Fruit fly (Drosophila melanogaster) whole organism, embryonic: ENCODE measurements around the gene Hmbs.

ENCODE experiments used
- B-H2 ChIP-seq: fragments of 200-800 bp; sonication (Bioruptor generic); optimal IDR thresholded peaks from 2 replicates; lab custom pipeline; 2018; ENCODE audit warnings: missing biosample characterization, mild to moderate bottlenecking, missing genetic modification characterization
- CG10147 ChIP-seq: fragments of 200-800 bp; sonication (Bioruptor generic); optimal IDR thresholded peaks from 2 replicates; lab custom pipeline; 2019; ENCODE audit warnings: missing biosample characterization, mild to moderate bottlenecking, missing genetic modification characterization, moderate library complexity
- CG10321 ChIP-seq: fragments of 200-800 bp; sonication (Bioruptor generic); IDR thresholded peaks from 2 replicates; pipeline ENCODE4 v1.3.6; 2022; ENCODE audit warnings: missing biosample characterization, missing genetic modification characterization
- CG10543 ChIP-seq: fragments of 200-800 bp; sonication (Bioruptor generic); optimal IDR thresholded peaks from 3 replicates; lab custom pipeline; 2017; ENCODE audit warnings: missing biosample characterization, mild to moderate bottlenecking, missing genetic modification characterization, moderate library complexity
- CG10565 ChIP-seq: fragments of 200-800 bp; sonication (Bioruptor generic); optimal IDR thresholded peaks from 3 replicates; lab custom pipeline; 2016; ENCODE audit warnings: missing biosample characterization, mild to moderate bottlenecking, missing genetic modification characterization
- CG11695 ChIP-seq: fragments of 200-800 bp; sonication (Bioruptor generic); IDR thresholded peaks from 3 replicates; pipeline ENCODE4 v1.3.6; 2022; ENCODE audit warnings: missing biosample characterization, missing genetic modification characterization
- CG12155 ChIP-seq: fragments of 200-800 bp; sonication (Bioruptor generic); optimal IDR thresholded peaks from 3 replicates; lab custom pipeline; 2016; ENCODE audit warnings: missing biosample characterization, missing genetic modification characterization
- CG13775 ChIP-seq: fragments of 200-800 bp; sonication (Bioruptor generic); optimal IDR thresholded peaks from 3 replicates; lab custom pipeline; 2017; ENCODE audit warnings: missing biosample characterization, mild to moderate bottlenecking, missing genetic modification characterization
- CG14050 ChIP-seq: fragments of 200-800 bp; sonication (Bioruptor generic); IDR thresholded peaks from 3 replicates; pipeline ENCODE4 v1.3.6; 2022; ENCODE audit warnings: missing biosample characterization, missing genetic modification characterization
- CG14860 ChIP-seq: fragments of 200-800 bp; sonication (Bioruptor generic); IDR thresholded peaks from 3 replicates; pipeline ENCODE4 v1.3.6; 2022; ENCODE audit warnings: missing biosample characterization, missing genetic modification characterization; ENCODE audit not compliant: partially characterized antibody
- CG16815 ChIP-seq: fragments of 200-800 bp; sonication (Bioruptor generic); optimal IDR thresholded peaks from 3 replicates; lab custom pipeline; 2017; ENCODE audit warnings: missing biosample characterization, mild to moderate bottlenecking, missing genetic modification characterization
- CG16863 ChIP-seq: fragments of 200-800 bp; sonication (Bioruptor generic); optimal IDR thresholded peaks from 3 replicates; lab custom pipeline; 2016; ENCODE audit warnings: missing biosample characterization, missing genetic modification characterization
- CG17359 ChIP-seq: fragments of 200-800 bp; sonication (Bioruptor generic); optimal IDR thresholded peaks from 3 replicates; lab custom pipeline; 2018; ENCODE audit warnings: missing biosample characterization, mild to moderate bottlenecking, missing genetic modification characterization, moderate library complexity
- CG17802 ChIP-seq: fragments of 200-800 bp; sonication (Bioruptor generic); optimal IDR thresholded peaks from 2 replicates; lab custom pipeline; 2018; ENCODE audit warnings: missing biosample characterization, mild to moderate bottlenecking, missing genetic modification characterization, moderate library complexity
- CG30403 ChIP-seq: fragments of 200-800 bp; sonication (Bioruptor generic); optimal IDR thresholded peaks from 3 replicates; lab custom pipeline; 2016; ENCODE audit warnings: missing biosample characterization, missing genetic modification characterization
- CG3065 ChIP-seq: fragments of 200-800 bp; sonication (Bioruptor generic); optimal IDR thresholded peaks from 2 replicates; lab custom pipeline; 2016; ENCODE audit warnings: missing biosample characterization, missing genetic modification characterization
- CG31224 ChIP-seq: fragments of 200-800 bp; sonication (Bioruptor generic); IDR thresholded peaks from 2 replicates; pipeline ENCODE4 v1.3.6; 2022; ENCODE audit warnings: missing biosample characterization, missing genetic modification characterization
- CG32532 ChIP-seq: fragments of 200-800 bp; sonication (Bioruptor generic); IDR thresholded peaks from 2 replicates; pipeline ENCODE4 v1.3.6; 2022; ENCODE audit warnings: missing biosample characterization, missing genetic modification characterization
- CG3726 ChIP-seq: fragments of 200-800 bp; sonication (Bioruptor generic); IDR thresholded peaks from 3 replicates; pipeline ENCODE4, ENCODE4 v1.3.6; 2022; ENCODE audit warnings: missing biosample characterization, missing genetic modification characterization
- CG4404 ChIP-seq: fragments of 200-800 bp; sonication (Bioruptor generic); IDR thresholded peaks from 2 replicates; pipeline ENCODE4 v1.3.6; 2022; ENCODE audit warnings: missing biosample characterization, missing genetic modification characterization
- CG8359 ChIP-seq: fragments of 200-800 bp; sonication (Bioruptor generic); optimal IDR thresholded peaks from 2 replicates; lab custom pipeline; 2017; ENCODE audit warnings: missing biosample characterization, mild to moderate bottlenecking, missing genetic modification characterization, borderline replicate concordance
- CG8944 ChIP-seq: fragments of 200-800 bp; sonication (Bioruptor generic); optimal IDR thresholded peaks from 3 replicates; lab custom pipeline; 2016; ENCODE audit warnings: missing biosample characterization, missing genetic modification characterization
- Dbx ChIP-seq: fragments of 200-800 bp; sonication (Bioruptor generic); IDR thresholded peaks from 3 replicates; pipeline ENCODE4 v1.3.6; 2022; ENCODE audit warnings: missing biosample characterization, missing genetic modification characterization
- Dll ChIP-seq: fragments of 200-800 bp; sonication (Bioruptor generic); IDR thresholded peaks from 4 replicates; pipeline ENCODE4 v1.3.6; 2022; ENCODE audit warnings: missing biosample characterization, missing genetic modification characterization; ENCODE audit not compliant: partially characterized antibody
- Dref ChIP-seq: fragments of 200-800 bp; sonication (Bioruptor generic); IDR thresholded peaks from 2 replicates; pipeline ENCODE4 v1.3.6; 2022; ENCODE audit warnings: missing biosample characterization, missing genetic modification characterization
- Max ChIP-seq: fragments of 200-800 bp; sonication (Bioruptor generic); optimal IDR thresholded peaks from 2 replicates; lab custom pipeline; 2016; ENCODE audit warnings: missing biosample characterization, mild to moderate bottlenecking, missing genetic modification characterization
- Trl ChIP-seq, 3 experiments: fragments of >200 bp in 2 of 3; fragments of 200-800 bp in 1 of 3; sonication (Bioruptor generic) in 1 of 3; optimal IDR thresholded peaks; 2 replicates in 1 of 3; 3 replicates in 2 of 3; lab custom pipeline; 2016 to 2017; ENCODE audit warnings: missing biosample characterization in 1 of 3, missing genetic modification characterization in 1 of 3
- aop ChIP-seq: fragments of 200-800 bp; sonication (Bioruptor generic); IDR thresholded peaks from 2 replicates; pipeline ENCODE4 v1.3.6; 2022; ENCODE audit warnings: missing biosample characterization, missing genetic modification characterization
- ara ChIP-seq: fragments of 200-800 bp; sonication (Bioruptor generic); IDR thresholded peaks from 2 replicates; pipeline ENCODE4 v1.3.6; 2022; ENCODE audit warnings: missing biosample characterization, missing genetic modification characterization
- chinmo ChIP-seq: fragments of 200-800 bp; sonication (Bioruptor generic); IDR thresholded peaks from 4 replicates; pipeline ENCODE4 v1.3.6; 2022; ENCODE audit warnings: missing biosample characterization, missing genetic modification characterization; ENCODE audit not compliant: partially characterized antibody
- da ChIP-seq: fragments of 200-800 bp; sonication (Bioruptor generic); optimal IDR thresholded peaks from 2 replicates; lab custom pipeline; 2016; ENCODE audit warnings: missing biosample characterization, missing genetic modification characterization
- dati ChIP-seq: fragments of 200-800 bp; sonication (Bioruptor generic); IDR thresholded peaks from 2 replicates; pipeline ENCODE4 v1.3.6; 2022; ENCODE audit warnings: missing biosample characterization, missing genetic modification characterization
- dysf ChIP-seq: fragments of 200-800 bp; sonication (Bioruptor generic); IDR thresholded peaks from 3 replicates; pipeline ENCODE4 v1.3.6; 2022; ENCODE audit warnings: missing biosample characterization, missing genetic modification characterization
- emc ChIP-seq: fragments of 200-800 bp; sonication (Bioruptor generic); optimal IDR thresholded peaks from 2 replicates; lab custom pipeline; 2016; ENCODE audit warnings: missing biosample characterization, missing genetic modification characterization
- ewg ChIP-seq: fragments of 200-800 bp; sonication (Bioruptor generic); optimal IDR thresholded peaks from 3 replicates; lab custom pipeline; 2017; ENCODE audit warnings: mild to moderate bottlenecking, missing biosample characterization, missing genetic modification reagents, missing genetic modification characterization
- fd102C ChIP-seq: fragments of 200-800 bp; sonication (Bioruptor generic); optimal IDR thresholded peaks from 2 replicates; lab custom pipeline; 2018; ENCODE audit warnings: missing biosample characterization, mild to moderate bottlenecking, missing genetic modification characterization, moderate library complexity
- fd96Cb ChIP-seq: fragments of 200-800 bp; sonication (Bioruptor generic); optimal IDR thresholded peaks from 2 replicates; lab custom pipeline; 2018; ENCODE audit warnings: missing biosample characterization, mild to moderate bottlenecking, missing genetic modification characterization, moderate library complexity
- gsb ChIP-seq: fragments of 200-800 bp; sonication (Bioruptor generic); IDR thresholded peaks from 2 replicates; pipeline ENCODE4 v1.3.6; 2022; ENCODE audit warnings: missing biosample characterization, missing genetic modification characterization
- gsb-n ChIP-seq: fragments of 200-800 bp; sonication (Bioruptor generic); optimal IDR thresholded peaks from 3 replicates; lab custom pipeline; 2018; ENCODE audit warnings: missing biosample characterization, mild to moderate bottlenecking, missing genetic modification characterization
- hb ChIP-seq: fragments of 200-800 bp; sonication (Bioruptor generic); IDR thresholded peaks from 3 replicates; pipeline ENCODE4 v1.3.6; 2022; ENCODE audit warnings: missing biosample characterization, missing genetic modification characterization; ENCODE audit not compliant: partially characterized antibody
- inv ChIP-seq: fragments of 200-800 bp; sonication (Bioruptor generic); IDR thresholded peaks from 2 replicates; pipeline ENCODE4 v1.3.6; 2022; ENCODE audit warnings: missing biosample characterization, missing genetic modification characterization; ENCODE audit not compliant: partially characterized antibody
- lilli ChIP-seq: fragments of 200-800 bp; sonication (Bioruptor generic); optimal IDR thresholded peaks from 3 replicates; lab custom pipeline; 2016; ENCODE audit warnings: missing biosample characterization, missing genetic modification characterization
- nerfin-1 ChIP-seq: fragments of 200-800 bp; sonication (Bioruptor generic); optimal IDR thresholded peaks from 3 replicates; lab custom pipeline; 2019; ENCODE audit warnings: missing biosample characterization, mild to moderate bottlenecking, missing genetic modification characterization, moderate library complexity
- pan ChIP-seq, 4 experiments: fragments of >200 bp in 3 of 4; fragments of 200-800 bp in 1 of 4; sonication (Bioruptor generic) in 1 of 4; optimal IDR thresholded peaks in 3 of 4; IDR thresholded peaks in 1 of 4; 2 replicates each; pipeline versions ENCODE4 v1.3.6 to Lab custom; 2017 to 2022; ENCODE audit warnings: missing biosample characterization in 2 of 4, missing genetic modification characterization in 2 of 4, mixed read lengths in 1 of 4
- pita ChIP-seq: fragments of 200-800 bp; sonication (Bioruptor generic); optimal IDR thresholded peaks from 2 replicates; lab custom pipeline; 2017; ENCODE audit warnings: missing biosample characterization, mild to moderate bottlenecking, missing genetic modification characterization
- pzg ChIP-seq: fragments of 200-800 bp; sonication (Bioruptor generic); optimal IDR thresholded peaks from 3 replicates; lab custom pipeline; 2018; ENCODE audit warnings: missing biosample characterization, mild to moderate bottlenecking, missing genetic modification characterization, moderate library complexity
- row ChIP-seq: fragments of 200-800 bp; sonication (Bioruptor generic); IDR thresholded peaks from 3 replicates; pipeline ENCODE4 v1.3.6; 2022; ENCODE audit warnings: missing biosample characterization, missing genetic modification characterization
- slbo ChIP-seq: fragments of 200-800 bp; sonication (Bioruptor generic); IDR thresholded peaks from 2 replicates; pipeline ENCODE4 v1.3.6; 2022; ENCODE audit warnings: missing biosample characterization, missing genetic modification characterization
- stc ChIP-seq: fragments of 200-800 bp; sonication (Bioruptor generic); IDR thresholded peaks from 2 replicates; pipeline ENCODE4 v1.3.6; 2022; ENCODE audit warnings: missing biosample characterization, missing genetic modification characterization
- unc-4 ChIP-seq: fragments of 200-800 bp; sonication (Bioruptor generic); IDR thresholded peaks from 2 replicates; pipeline ENCODE4 v1.3.6; 2022; ENCODE audit warnings: missing biosample characterization, missing genetic modification characterization; ENCODE audit not compliant: partially characterized antibody

Hmbs gene

DNA sequence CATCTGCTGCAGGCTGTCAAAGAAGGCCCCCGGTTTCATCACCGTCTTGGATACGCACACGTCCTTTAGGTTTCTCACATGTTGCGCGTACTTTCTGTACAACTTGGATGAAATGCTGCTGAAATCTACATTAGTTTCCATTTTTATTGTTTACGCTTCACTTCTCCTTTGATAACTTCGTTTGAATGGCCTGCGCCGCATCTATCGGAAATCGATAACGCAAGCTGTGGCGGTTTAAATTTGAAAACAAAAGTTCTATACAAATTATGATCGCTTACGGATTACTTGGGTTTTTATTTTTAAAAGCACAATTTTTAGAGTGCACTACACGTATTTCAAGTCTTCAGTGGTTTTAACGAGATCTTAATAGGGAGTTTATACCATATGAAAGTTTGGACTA lies 1.7 kb upstream of the Hmbs start, which contains the start of gene msd5 (continued):
- TF ChIP-seq gsb (GFP tag; lab: Robert Waterston, UW) (no peak), lilli (GFP tag; lab: Kevin White, UChicago) (no peak), CG16863 (GFP tag; lab: Kevin White, UChicago) (no peak), chinmo (GFP tag; lab: Robert Waterston, UW) (0 out of 4 replicates have a peak, but pooled peaks have one; percentile 62), Dbx (GFP tag; lab: Robert Waterston, UW) (no peak), CG3065 (no peak), inv (GFP tag; lab: Robert Waterston, UW) (no peak), CG32532 (GFP tag; lab: Robert Waterston, UW) (no peak), emc (no peak), stc (no peak), da (GFP tag; lab: Kevin White, UChicago) (no peak), CG10543 (GFP tag; lab: Kevin White, UChicago) (no peak), CG11695 (GFP tag; lab: Robert Waterston, UW) (no peak), CG10565 (GFP tag; lab: Kevin White, UChicago) (no peak), CG12155 (no peak), CG14050 (GFP tag; lab: Robert Waterston, UW) (no peak), nerfin-1 (no peak), Dll (GFP tag; lab: Robert Waterston, UW) (peak; percentile 62; the same call in 2 of the 4 replicates), unc-4 (GFP tag; lab: Robert Waterston, UW) (peak; percentile 34; the same call in 1 of the 2 replicates), slbo (GFP tag; lab: Robert Waterston, UW) (no peak), CG16815 (GFP tag; lab: Kevin White, UChicago) (no peak), CG31224 (GFP tag; lab: Robert Waterston, UW) (no peak), pan (optimal IDR thresholded peaks at IDR 0.05; lab: Kevin White, UChicago) (no peak), pan (GFP tag; optimal IDR thresholded peaks at IDR 0.05 in 1 of 2, IDR thresholded peaks at IDR 0.05 in 1 of 2) (no peak), Max (GFP tag; lab: Kevin White, UChicago) (no peak), CG13775 (GFP tag; lab: Kevin White, UChicago) (no peak), B-H2 (GFP tag; lab: Kevin White, UChicago) (no peak), CG17359 (tag; lab: Kevin White, UChicago) (no peak), Dref (GFP tag; lab: Robert Waterston, UW) (peak; percentile 73), CG30403 (GFP tag; lab: Kevin White, UChicago) (no peak), CG10321 (no peak), gsb-n (tag; lab: Kevin White, UChicago) (no peak), CG14860 (GFP tag; lab: Robert Waterston, UW) (peak; percentile 42; the same call in 2 of the 3 replicates), pzg (GFP tag; lab: Kevin White, UChicago) (peak; percentile 28), CG4404 (GFP tag; lab: Robert Waterston, UW) (no peak), CG8359 (no peak), CG3726 (GFP tag; lab: Robert Waterston, UW) (no peak), fd102C (GFP tag; lab: Kevin White, UChicago) (no peak), row (GFP tag; lab: Robert Waterston, UW) (no peak), ara (GFP tag; lab: Robert Waterston, UW) (no peak), hb (GFP tag; lab: Robert Waterston, UW) (0 out of 3 replicates have a peak, but pooled peaks have one; percentile 47), fd96Cb (tag; lab: Kevin White, UChicago) (no peak), pita (no peak), CG8944 (GFP tag; lab: Kevin White, UChicago) (no peak), dysf (GFP tag; lab: Robert Waterston, UW) (no peak), aop (GFP tag; lab: Robert Waterston, UW) (no peak), Trl (optimal IDR thresholded peaks at IDR 0.05; lab: Kevin White, UChicago) (no peak), Trl (GFP tag; optimal IDR thresholded peaks at IDR 0.05; lab: Kevin White, UChicago) (no peak), ewg (GFP tag; lab: Kevin White, UChicago) (no peak), CG17802 (tag; lab: Kevin White, UChicago) (no peak), CG10147 (no peak), dati (GFP tag; lab: Robert Waterston, UW) (no peak)
